Worm (Caenorhabditis elegans): ENCODE measurements around the gene F10E7.1.

Gene F10E7.1

DNA sequence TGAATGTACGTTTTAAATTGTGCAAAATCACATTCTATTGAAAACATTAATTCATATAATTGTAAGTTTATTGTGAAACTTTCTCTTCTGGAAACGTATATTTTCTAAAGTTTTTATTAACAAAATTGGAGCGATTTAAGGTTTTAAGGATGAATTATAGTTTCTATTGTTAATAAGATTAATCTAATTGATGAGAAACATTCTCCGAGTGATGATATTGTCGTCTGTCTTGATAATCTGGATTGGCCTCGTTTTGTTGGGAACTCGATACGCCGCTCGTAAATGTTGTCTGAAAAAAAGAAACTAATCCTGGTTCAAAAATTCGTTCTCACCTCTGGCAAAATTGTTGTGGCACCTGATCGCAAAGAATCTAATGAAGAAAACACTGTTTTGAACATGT is 20.2 kb upstream of the F10E7.1 start:
- no peak for TF ChIP-seq tbx-2 (tag; optimal IDR thresholded peaks at IDR 0.05)

DNA sequence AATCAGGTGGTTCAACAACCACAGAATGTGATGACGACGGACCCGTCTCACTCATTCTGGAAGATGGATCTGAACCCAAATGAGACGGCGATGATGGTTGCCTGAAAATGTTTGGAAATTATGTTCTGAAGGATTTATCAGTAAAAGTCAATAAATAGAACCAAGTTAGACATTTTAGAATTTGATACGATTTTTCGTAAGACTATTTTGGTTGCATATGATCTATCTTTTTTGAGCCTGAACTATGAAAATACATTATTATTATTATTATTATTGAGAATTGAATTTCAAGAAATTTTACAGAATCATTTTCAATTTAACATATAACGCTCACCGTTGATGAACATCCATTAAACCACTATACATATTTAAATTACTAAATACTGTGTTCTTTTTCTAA is 16.6 kb upstream of the F10E7.1 start, which contains the start of gene F10E7.9:
TSS of gene F10E7.9 (minus strand) at position 101 of the 400 bp plus-strand sequence.
- no peak for TF ChIP-seq unc-130 (tag; optimal IDR thresholded peaks at IDR 0.05)
- no peak for TF ChIP-seq tlp-1 (tag; optimal IDR thresholded peaks at IDR 0.05)
- TF ChIP-seq alr-1 (tag; optimal IDR thresholded peaks at IDR 0.05; ENCODE audit: borderline replicate concordance): no peak
- TF ChIP-seq aly-2 (tag; optimal IDR thresholded peaks at IDR 0.05): no peak
- no peak for TF ChIP-seq snpc-4 (tag; optimal IDR thresholded peaks at IDR 0.05)
- TF ChIP-seq nhr-84 (tag; optimal IDR thresholded peaks at IDR 0.05): no peak
- no peak for TF ChIP-seq skn-1 (tag; optimal IDR thresholded peaks at IDR 0.05)
- TF ChIP-seq ama-1 (optimal IDR thresholded peaks at IDR 0.05): no peak
- TF ChIP-seq ztf-11 (tag; optimal IDR thresholded peaks at IDR 0.05): no peak
- TF ChIP-seq mab-9 (GFP tag; IDR thresholded peaks at IDR 0.05): no peak
- no peak for TF ChIP-seq pax-3 (tag; optimal IDR thresholded peaks at IDR 0.05)
- no peak for TF ChIP-seq aha-1 (tag; optimal IDR thresholded peaks at IDR 0.05)
- no peak for TF ChIP-seq pqm-1 (tag; optimal IDR thresholded peaks at IDR 0.05)
- TF ChIP-seq ceh-8 (GFP tag; optimal IDR thresholded peaks at IDR 0.05): no peak
- no peak for TF ChIP-seq lin-13 (GFP tag; optimal IDR thresholded peaks at IDR 0.05)
- TF ChIP-seq lin-39 (tag; optimal IDR thresholded peaks at IDR 0.05): no peak

DNA sequence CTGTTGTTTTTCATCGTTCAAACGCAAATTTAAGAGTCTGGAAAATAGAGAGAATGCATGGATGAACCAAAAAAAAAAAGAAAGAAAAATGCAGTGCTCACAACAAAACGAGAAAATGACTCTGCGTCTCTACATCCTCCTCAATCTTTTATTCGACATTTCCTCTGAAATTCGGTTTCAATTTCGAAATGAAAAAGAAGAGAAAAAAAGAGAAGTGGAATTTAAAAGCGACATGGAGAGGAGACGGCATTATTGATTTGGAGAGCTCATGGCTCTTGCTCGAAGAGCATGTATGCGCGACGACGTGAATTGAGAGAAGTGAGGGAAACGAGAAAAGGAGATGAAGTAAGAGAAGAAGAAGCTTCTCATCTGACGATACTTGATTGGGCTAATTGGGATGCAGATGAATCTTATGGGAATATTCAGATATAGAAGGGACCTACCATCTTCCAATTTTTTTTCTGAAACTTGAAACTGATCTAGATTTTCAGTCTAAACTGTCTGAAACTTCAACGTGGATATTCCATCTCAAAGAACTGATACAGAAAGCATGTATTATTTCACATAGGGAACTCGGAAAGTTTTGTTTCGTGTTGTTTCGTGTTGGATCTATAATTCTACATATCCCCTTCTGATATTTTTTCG is 15.4 kb upstream of the F10E7.1 start:
- TF ChIP-seq unc-98 (GFP tag; IDR thresholded peaks at IDR 0.05): no peak
- no peak for TF ChIP-seq dsc-1 (tag; optimal IDR thresholded peaks at IDR 0.05)
- peak; percentile 71 for TF ChIP-seq fkh-10 (GFP tag; optimal IDR thresholded peaks at IDR 0.05)
- peak; percentile 34 for TF ChIP-seq fkh-8 (tag; optimal IDR thresholded peaks at IDR 0.05)
- peak in 2 of 3 experiments; percentile 20 to 44 for TF ChIP-seq ceh-82 (tag; optimal IDR thresholded peaks at IDR 0.05)
- TF ChIP-seq Y116A8C.19 (tag; optimal IDR thresholded peaks at IDR 0.05; ENCODE audit: borderline replicate concordance): no peak
- TF ChIP-seq nhr-71 (tag; optimal IDR thresholded peaks at IDR 0.05): peak; percentile 12
- TF ChIP-seq F16B12.6 (tag; optimal IDR thresholded peaks at IDR 0.05): peak; percentile 13
- peak; percentile 18; the same call in 1 of the 2 replicates for TF ChIP-seq isw-1 (GFP tag; IDR thresholded peaks at IDR 0.05)
- TF ChIP-seq efl-1 (optimal IDR thresholded peaks at IDR 0.05): peak in 1 of 2 experiments; percentile 5
- no peak for TF ChIP-seq efl-1 (GFP tag; optimal IDR thresholded peaks at IDR 0.05 in 1 of 2)
- peak in 1 of 2 experiments; percentile 56 for TF ChIP-seq lsy-2 (tag; optimal IDR thresholded peaks at IDR 0.05)
- peak; percentile 67 for TF ChIP-seq lin-14 (GFP tag; optimal IDR thresholded peaks at IDR 0.05)

DNA sequence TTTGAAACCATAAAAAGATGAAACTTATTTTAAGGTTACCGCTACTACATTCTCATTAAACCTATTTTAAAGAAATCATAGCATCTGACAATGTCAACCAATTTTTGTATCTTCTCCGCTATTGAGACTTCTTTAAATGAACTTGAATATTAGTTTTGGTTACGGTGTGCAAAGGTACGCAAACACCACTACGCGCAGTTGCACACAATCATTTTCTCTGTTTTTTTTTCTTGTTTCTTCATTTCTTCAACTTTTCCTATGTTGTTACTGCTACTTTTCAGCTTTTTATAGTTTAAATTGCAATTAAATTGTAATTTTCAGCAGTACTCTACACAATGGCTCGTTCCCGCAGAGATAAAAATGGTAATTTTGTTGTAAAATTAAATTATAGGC is 14.9 kb upstream of the F10E7.1 start, which contains the start of gene F10E7.5:
TSS of gene F10E7.5 (plus strand) at position 322 of the 393 bp plus-strand sequence.
- TF ChIP-seq dpl-1 (GFP tag; optimal IDR thresholded peaks at IDR 0.05): peak; percentile 21 to 69 (median 68)
- TF ChIP-seq ceh-88 (GFP tag; IDR thresholded peaks at IDR 0.05): no peak
- TF ChIP-seq nhr-11 (tag; optimal IDR thresholded peaks at IDR 0.05): no peak
- TF ChIP-seq zag-1 (tag; optimal IDR thresholded peaks at IDR 0.05): no peak
- no peak for TF ChIP-seq fkh-4 (tag; optimal IDR thresholded peaks at IDR 0.05; ENCODE audit: borderline replicate concordance)
- TF ChIP-seq irx-1 (tag; optimal IDR thresholded peaks at IDR 0.05): no peak
- TF ChIP-seq fkh-8 (tag; optimal IDR thresholded peaks at IDR 0.05): no peak
- TF ChIP-seq pqm-1 (tag; optimal IDR thresholded peaks at IDR 0.05): no peak
- peak; percentile 19 for TF ChIP-seq dsc-1 (tag; optimal IDR thresholded peaks at IDR 0.05)
- TF ChIP-seq lir-3 (tag; optimal IDR thresholded peaks at IDR 0.05; ENCODE audit: poor library complexity): no peak
- TF ChIP-seq nhr-47 (tag; optimal IDR thresholded peaks at IDR 0.05): peak; percentile 55
- TF ChIP-seq unc-86 (tag; optimal IDR thresholded peaks at IDR 0.05): peak; percentile 14
- TF ChIP-seq mef-2 (tag; optimal IDR thresholded peaks at IDR 0.05): no peak
- no peak for TF ChIP-seq tbx-2 (tag; optimal IDR thresholded peaks at IDR 0.05)
- TF ChIP-seq unc-30 (tag; optimal IDR thresholded peaks at IDR 0.05): no peak
- peak; percentile 44 to 58 (median 44) for TF ChIP-seq ceh-82 (tag; optimal IDR thresholded peaks at IDR 0.05)
- peak; percentile 23 for TF ChIP-seq fos-1 (tag; optimal IDR thresholded peaks at IDR 0.05)
- peak; percentile 15 for TF ChIP-seq nhr-20 (tag; optimal IDR thresholded peaks at IDR 0.05)
- TF ChIP-seq mep-1 (tag; optimal IDR thresholded peaks at IDR 0.05): peak; percentile 83
- peak; percentile 44 for TF ChIP-seq xbp-1 (tag; optimal IDR thresholded peaks at IDR 0.05)
- peak; percentile 53 for TF ChIP-seq rnt-1 (tag; optimal IDR thresholded peaks at IDR 0.05)
- TF ChIP-seq lin-14 (GFP tag; optimal IDR thresholded peaks at IDR 0.05): no peak
- TF ChIP-seq jun-1 (tag; optimal IDR thresholded peaks at IDR 0.05): peak; percentile 30
- no peak for TF ChIP-seq sptf-1 (tag; optimal IDR thresholded peaks at IDR 0.05)
- peak; percentile 69 for TF ChIP-seq snu-23 (GFP tag; optimal IDR thresholded peaks at IDR 0.05)
- TF ChIP-seq snpc-4 (tag; optimal IDR thresholded peaks at IDR 0.05): peak; percentile 23
